Fruit fly (Drosophila melanogaster) whole organism, embryonic: ENCODE data around the gene Tsc1.

ENCODE experiments used
- Awh ChIP-seq: fragments of 200-800 bp; sonication (Bioruptor generic); IDR thresholded peaks from 2 replicates; pipeline ENCODE4, ENCODE4 v1.3.6; 2022; ENCODE audit warnings: missing biosample characterization, missing genetic modification characterization
- CG10543 ChIP-seq: fragments of 200-800 bp; sonication (Bioruptor generic); optimal IDR thresholded peaks from 3 replicates; lab custom pipeline; 2017; ENCODE audit warnings: missing biosample characterization, mild to moderate bottlenecking, missing genetic modification characterization, moderate library complexity
- CG10979 ChIP-seq: fragments of 200-800 bp; sonication (Bioruptor generic); optimal IDR thresholded peaks from 2 replicates; lab custom pipeline; 2018; ENCODE audit warnings: missing biosample characterization, mild to moderate bottlenecking, missing genetic modification characterization, moderate library complexity
- CG11456 ChIP-seq: fragments of 200-800 bp; sonication (Bioruptor generic); IDR thresholded peaks from 3 replicates; pipeline ENCODE4 v1.3.6; 2022; ENCODE audit warnings: missing biosample characterization, missing genetic modification characterization
- CG13424 ChIP-seq: fragments of 200-800 bp; sonication (Bioruptor generic); optimal IDR thresholded peaks from 2 replicates; lab custom pipeline; 2019; ENCODE audit warnings: missing biosample characterization, mild to moderate bottlenecking, missing genetic modification characterization, moderate library complexity
- CG13894 ChIP-seq: fragments of 200-800 bp; sonication (Bioruptor generic); optimal IDR thresholded peaks from 3 replicates; lab custom pipeline; 2018; ENCODE audit warnings: missing biosample characterization, mild to moderate bottlenecking, missing genetic modification characterization, moderate library complexity
- CG16863 ChIP-seq: fragments of 200-800 bp; sonication (Bioruptor generic); optimal IDR thresholded peaks from 3 replicates; lab custom pipeline; 2016; ENCODE audit warnings: missing biosample characterization, missing genetic modification characterization
- CG18262 ChIP-seq: fragments of 200-800 bp; optimal IDR thresholded peaks from 3 replicates; lab custom pipeline; 2019; ENCODE audit warnings: missing biosample characterization, mild to moderate bottlenecking, missing genetic modification characterization, moderate library complexity
- CG18764 ChIP-seq: fragments of 200-800 bp; sonication (Bioruptor generic); optimal IDR thresholded peaks from 3 replicates; lab custom pipeline; 2016; ENCODE audit warnings: missing biosample characterization, missing genetic modification characterization
- CG2875 ChIP-seq: fragments of 200-800 bp; sonication (Bioruptor generic); optimal IDR thresholded peaks from 2 replicates; lab custom pipeline; 2017; ENCODE audit warnings: missing biosample characterization, mild to moderate bottlenecking, missing genetic modification characterization, missing genetic modification reagents
- CG30020 ChIP-seq: fragments of 200-800 bp; optimal IDR thresholded peaks from 2 replicates; lab custom pipeline; 2019; ENCODE audit warnings: missing biosample characterization, mild to moderate bottlenecking, missing genetic modification characterization, moderate library complexity
- CG3065 ChIP-seq: fragments of 200-800 bp; sonication (Bioruptor generic); optimal IDR thresholded peaks from 2 replicates; lab custom pipeline; 2016; ENCODE audit warnings: missing biosample characterization, missing genetic modification characterization
- CG3726 ChIP-seq: fragments of 200-800 bp; sonication (Bioruptor generic); IDR thresholded peaks from 3 replicates; pipeline ENCODE4, ENCODE4 v1.3.6; 2022; ENCODE audit warnings: missing biosample characterization, missing genetic modification characterization
- CG6689 ChIP-seq: fragments of 200-800 bp; sonication (Bioruptor generic); IDR thresholded peaks from 2 replicates; pipeline ENCODE4 v1.3.6; 2022; ENCODE audit warnings: missing biosample characterization, missing genetic modification characterization
- CG7357 ChIP-seq: fragments of 200-800 bp; sonication (Bioruptor generic); IDR thresholded peaks from 3 replicates; pipeline ENCODE4 v1.3.6; 2022; ENCODE audit warnings: missing biosample characterization, missing genetic modification characterization
- CG7556 ChIP-seq: fragments of 200-800 bp; sonication (Bioruptor generic); optimal IDR thresholded peaks from 2 replicates; lab custom pipeline; 2017; ENCODE audit warnings: missing biosample characterization, mild to moderate bottlenecking, missing genetic modification characterization
- CG7987 ChIP-seq: fragments of 200-800 bp; sonication (Bioruptor generic); optimal IDR thresholded peaks from 2 replicates; lab custom pipeline; 2018; ENCODE audit warnings: missing biosample characterization, mild to moderate bottlenecking, missing genetic modification characterization, moderate library complexity
- CG8944 ChIP-seq: fragments of 200-800 bp; sonication (Bioruptor generic); optimal IDR thresholded peaks from 3 replicates; lab custom pipeline; 2016; ENCODE audit warnings: missing biosample characterization, missing genetic modification characterization
- CG9215 ChIP-seq: fragments of 200-800 bp; sonication (Bioruptor generic); IDR thresholded peaks from 2 replicates; pipeline ENCODE4 v1.3.6; 2022; ENCODE audit warnings: missing biosample characterization, missing genetic modification characterization
- CTCF ChIP-seq: fragments of 200-800 bp; sonication (Bioruptor generic); optimal IDR thresholded peaks from 2 replicates; lab custom pipeline; 2017; ENCODE audit warnings: missing biosample characterization, mild to moderate bottlenecking, missing genetic modification characterization, moderate library complexity
- Dek ChIP-seq: fragments of 200-800 bp; sonication (Bioruptor generic); optimal IDR thresholded peaks from 3 replicates; lab custom pipeline; 2019; ENCODE audit warnings: missing biosample characterization, mild to moderate bottlenecking, missing genetic modification characterization, moderate library complexity
- E2f1 ChIP-seq: fragments of 200-800 bp; sonication (Bioruptor generic); IDR thresholded peaks from 2 replicates; pipeline ENCODE4 v1.3.6; 2022; ENCODE audit warnings: missing biosample characterization, missing genetic modification characterization
- E2f2 ChIP-seq: fragments of 200-800 bp; sonication (Bioruptor generic); IDR thresholded peaks from 2 replicates; pipeline ENCODE4 v1.3.6; 2022; ENCODE audit warnings: missing biosample characterization, missing genetic modification characterization
- H2.0 ChIP-seq: fragments of 200-800 bp; sonication (Bioruptor generic); IDR thresholded peaks from 2 replicates; pipeline ENCODE4 v1.3.6; 2022; ENCODE audit warnings: missing biosample characterization, missing genetic modification characterization
- Hey ChIP-seq: fragments of 200-800 bp; sonication (Bioruptor generic); optimal IDR thresholded peaks from 3 replicates; lab custom pipeline; 2018; ENCODE audit warnings: missing biosample characterization, mild to moderate bottlenecking, missing genetic modification characterization
- MBD-R2 ChIP-seq: fragments of 200-800 bp; sonication (Bioruptor generic); IDR thresholded peaks from 2 replicates; pipeline ENCODE4 v1.3.6; 2022; ENCODE audit warnings: missing biosample characterization, missing genetic modification characterization
- Mrtf ChIP-seq: fragments of 200-800 bp; sonication (Bioruptor generic); IDR thresholded peaks from 3 replicates; pipeline ENCODE4 v1.3.6; 2022; ENCODE audit warnings: missing biosample characterization, missing genetic modification characterization
- Nf-YA ChIP-seq: fragments of 200-800 bp; sonication (Bioruptor generic); IDR thresholded peaks from 2 replicates; pipeline ENCODE4 v1.3.6; 2022; ENCODE audit warnings: missing biosample characterization, missing genetic modification characterization
- Oli ChIP-seq: fragments of 200-800 bp; sonication (Bioruptor generic); optimal IDR thresholded peaks from 2 replicates; lab custom pipeline; 2018; ENCODE audit warnings: missing biosample characterization, mild to moderate bottlenecking, missing genetic modification characterization, moderate library complexity
- TFAM ChIP-seq: fragments of 200-800 bp; sonication (Bioruptor generic); optimal IDR thresholded peaks from 2 replicates; lab custom pipeline; 2017; ENCODE audit warnings: missing biosample characterization, missing genetic modification characterization, inconsistent platforms
- Xbp1 ChIP-seq: fragments of 200-800 bp; sonication (Bioruptor generic); optimal IDR thresholded peaks from 3 replicates; lab custom pipeline; 2016; ENCODE audit warnings: missing biosample characterization, mild to moderate bottlenecking, missing genetic modification characterization
- az2 ChIP-seq: fragments of 200-800 bp; sonication (Bioruptor generic); optimal IDR thresholded peaks from 3 replicates; lab custom pipeline; 2016; ENCODE audit warnings: missing biosample characterization, missing genetic modification characterization
- bcd ChIP-seq: fragments of 200-800 bp; sonication (Bioruptor generic); optimal IDR thresholded peaks from 2 replicates; lab custom pipeline; 2017; ENCODE audit warnings: missing biosample characterization, mild to moderate bottlenecking, missing genetic modification characterization
- br ChIP-seq: fragments of >200 bp; optimal IDR thresholded peaks from 2 replicates; lab custom pipeline; 2017
- crc ChIP-seq: fragments of 200-800 bp; sonication (Bioruptor generic); optimal IDR thresholded peaks from 2 replicates; lab custom pipeline; 2016; ENCODE audit warnings: missing biosample characterization, missing genetic modification characterization
- dati ChIP-seq: fragments of 200-800 bp; sonication (Bioruptor generic); IDR thresholded peaks from 2 replicates; pipeline ENCODE4 v1.3.6; 2022; ENCODE audit warnings: missing biosample characterization, missing genetic modification characterization
- gcm2 ChIP-seq: fragments of 200-800 bp; sonication (Bioruptor generic); optimal IDR thresholded peaks from 2 replicates; lab custom pipeline; 2016; ENCODE audit warnings: missing biosample characterization, missing genetic modification characterization
- gem ChIP-seq: fragments of 200-800 bp; sonication (Bioruptor generic); optimal IDR thresholded peaks from 2 replicates; lab custom pipeline; 2019; ENCODE audit warnings: missing biosample characterization, mild to moderate bottlenecking, missing genetic modification characterization, moderate library complexity
- insv ChIP-seq, 2 experiments: fragments of 200-800 bp; sonication (Bioruptor generic); optimal IDR thresholded peaks; 3 replicates each; lab custom pipeline; 2016 to 2018; ENCODE audit warnings: missing biosample characterization in 2 of 2, missing genetic modification characterization in 2 of 2
- jigr1 ChIP-seq: fragments of 200-800 bp; sonication (Bioruptor generic); IDR thresholded peaks from 3 replicates; pipeline ENCODE4 v1.3.6; 2022; ENCODE audit warnings: missing biosample characterization, missing genetic modification characterization
- otp ChIP-seq: fragments of 200-800 bp; sonication (Bioruptor generic); IDR thresholded peaks from 3 replicates; pipeline ENCODE4, ENCODE4 v1.3.6; 2022; ENCODE audit warnings: missing biosample characterization, missing genetic modification characterization
- pfk ChIP-seq: fragments of 200-800 bp; sonication (Bioruptor generic); optimal IDR thresholded peaks from 2 replicates; lab custom pipeline; 2018; ENCODE audit warnings: missing biosample characterization, mild to moderate bottlenecking, missing genetic modification characterization, moderate library complexity
- scrt ChIP-seq: fragments of 200-800 bp; sonication (Bioruptor generic); optimal IDR thresholded peaks from 2 replicates; lab custom pipeline; 2018; ENCODE audit warnings: missing biosample characterization, mild to moderate bottlenecking, missing genetic modification characterization, moderate library complexity
- slbo ChIP-seq: fragments of 200-800 bp; sonication (Bioruptor generic); IDR thresholded peaks from 2 replicates; pipeline ENCODE4 v1.3.6; 2022; ENCODE audit warnings: missing biosample characterization, missing genetic modification characterization
- sug ChIP-seq: fragments of 200-800 bp; optimal IDR thresholded peaks from 2 replicates; lab custom pipeline; 2019; ENCODE audit warnings: missing biosample characterization, mild to moderate bottlenecking, missing genetic modification characterization, moderate library complexity
- tx ChIP-seq: fragments of 200-800 bp; sonication (Bioruptor generic); optimal IDR thresholded peaks from 2 replicates; lab custom pipeline; 2016; ENCODE audit warnings: missing biosample characterization, missing genetic modification characterization
- unc-4 ChIP-seq: fragments of 200-800 bp; sonication (Bioruptor generic); IDR thresholded peaks from 2 replicates; pipeline ENCODE4 v1.3.6; 2022; ENCODE audit warnings: missing biosample characterization, missing genetic modification characterization; ENCODE audit not compliant: partially characterized antibody
- unpg ChIP-seq: fragments of 200-800 bp; sonication (Bioruptor generic); optimal IDR thresholded peaks from 3 replicates; lab custom pipeline; 2018; ENCODE audit warnings: missing biosample characterization, mild to moderate bottlenecking, missing genetic modification characterization, moderate library complexity
- wor ChIP-seq: fragments of 200-800 bp; sonication (Bioruptor generic); IDR thresholded peaks from 2 replicates; pipeline ENCODE4 v1.3.6; 2022; ENCODE audit warnings: missing biosample characterization, missing genetic modification characterization
- yki ChIP-seq: fragments of >200 bp; optimal IDR thresholded peaks from 3 replicates; lab custom pipeline; 2018

Tsc1 gene

dm6 chr3R:24099039-24100026 is 30.8 kb upstream of the Tsc1 start (continued):
- TF ChIP-seq Dek (tag; lab: Kevin White, UChicago) (peak; percentile 58), tx (GFP tag; lab: Kevin White, UChicago) (peak; percentile 76), unc-4 (no peak), CG7556 (GFP tag; lab: Kevin White, UChicago) (peak; percentile 12), scrt (peak; percentile 60), sug (tag; lab: Kevin White, UChicago) (peak; percentile 55), CG3065 (GFP tag; lab: Kevin White, UChicago) (peak; percentile 68), CG13894 (tag; lab: Kevin White, UChicago) (no peak), unpg (GFP tag; lab: Kevin White, UChicago) (peak; percentile 76), Hey (tag; lab: Kevin White, UChicago) (no peak), CG8944 (GFP tag; lab: Kevin White, UChicago) (peak; percentile 70), Nf-YA (GFP tag; lab: Robert Waterston, UW) (peak; percentile 76), CG30020 (tag; lab: Kevin White, UChicago) (no peak), MBD-R2 (GFP tag; lab: Robert Waterston, UW) (peak; percentile 59; the same call in 1 of the 2 replicates), CG7987 (GFP tag; lab: Kevin White, UChicago) (no peak), dati (GFP tag; lab: Robert Waterston, UW) (peak; percentile 36; the same call in 1 of the 2 replicates), CG16863 (GFP tag; lab: Kevin White, UChicago) (peak; percentile 85), pfk (GFP tag; lab: Kevin White, UChicago) (no peak), Xbp1 (peak; percentile 79), insv (GFP tag; optimal IDR thresholded peaks at IDR 0.05; lab: Kevin White, UChicago) (no peak), Awh (GFP tag; lab: Robert Waterston, UW) (peak; percentile 70; the same call in 1 of the 2 replicates), wor (peak; percentile 61; the same call in 1 of the 2 replicates), gem (tag; lab: Kevin White, UChicago) (peak; percentile 81), Mrtf (GFP tag; lab: Robert Waterston, UW) (peak; percentile 81), CG9215 (GFP tag; lab: Robert Waterston, UW) (peak; percentile 63), crc (GFP tag; lab: Kevin White, UChicago) (peak; percentile 78), TFAM (GFP tag; lab: Kevin White, UChicago) (no peak), CG18262 (peak; percentile 47), slbo (GFP tag; lab: Robert Waterston, UW) (peak; percentile 95), CG10543 (GFP tag; lab: Kevin White, UChicago) (no peak), az2 (peak; percentile 85), Oli (tag; lab: Kevin White, UChicago) (peak; percentile 82), jigr1 (GFP tag; lab: Robert Waterston, UW) (peak; percentile 52; the same call in 2 of the 3 replicates), CG11456 (GFP tag; lab: Robert Waterston, UW) (peak; percentile 88), E2f1 (GFP tag; lab: Robert Waterston, UW) (peak; percentile 81), gcm2 (peak; percentile 62), CG18764 (GFP tag; lab: Kevin White, UChicago) (peak; percentile 65), CG13424 (tag; lab: Kevin White, UChicago) (peak; percentile 70), CG2875 (GFP tag; lab: Kevin White, UChicago) (no peak), CG7357 (GFP tag; lab: Robert Waterston, UW) (peak; percentile 68; the same call in 2 of the 3 replicates), CG6689 (GFP tag; lab: Robert Waterston, UW) (peak; percentile 80), br (lab: Kevin White, UChicago) (no peak), CG3726 (peak; percentile 84), E2f2 (GFP tag; lab: Robert Waterston, UW) (peak; percentile 64), yki (lab: Kevin White, UChicago) (no peak), otp (peak; percentile 72; the same call in 2 of the 3 replicates), CTCF (GFP tag; lab: Kevin White, UChicago) (no peak), CG10979 (peak; percentile 76), H2.0 (peak; percentile 87), bcd (GFP tag; lab: Kevin White, UChicago) (peak; percentile 71)
